Fruit fly (Drosophila melanogaster) S2 (cell line): ENCODE data around the gene Cad96Ca.

Source experiments
- CG8478 ChIP-seq: fragments of >200 bp; optimal IDR thresholded peaks from 2 replicates; lab custom pipeline; 2018
- CTCF ChIP-seq, 2 experiments: fragments of >200 bp; optimal IDR thresholded peaks; 2 replicates each; lab custom pipeline; 2018

DNA sequence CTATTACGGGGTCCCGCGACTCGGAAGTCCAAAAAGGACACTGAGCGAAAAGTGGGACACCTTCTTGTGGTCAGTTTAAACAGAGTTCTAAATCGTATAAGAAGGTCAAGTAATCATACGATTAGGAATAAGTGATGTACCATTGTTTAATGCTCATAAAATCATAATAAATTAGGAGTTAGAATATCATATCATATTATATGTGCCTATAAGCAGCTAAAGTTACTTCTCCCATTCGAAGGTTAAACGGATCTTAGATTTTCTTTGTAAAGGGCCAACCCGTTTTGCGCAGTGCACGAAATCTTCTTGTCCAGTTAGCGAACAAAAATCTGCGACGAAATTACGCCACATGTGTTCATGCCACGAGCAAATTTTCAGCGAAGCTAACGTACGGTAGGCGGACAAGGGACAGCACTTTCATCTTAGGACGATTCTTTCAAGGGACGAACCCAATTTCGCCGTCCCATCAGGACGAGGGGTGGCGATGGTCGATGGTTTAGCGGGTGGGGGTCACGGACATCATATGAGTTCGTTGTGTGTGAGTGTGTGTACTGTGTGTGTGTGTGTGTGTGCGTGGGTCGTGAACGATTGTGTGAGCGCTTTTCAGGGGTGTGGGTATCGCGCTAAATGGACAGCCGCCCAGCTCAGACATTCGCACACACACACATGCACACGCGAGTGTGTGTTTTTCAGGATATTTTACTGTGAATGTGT is 39.7 kb downstream of the Cad96Ca start:
- TF ChIP-seq CG8478 (no peak), CTCF (optimal IDR thresholded peaks at IDR 0.05; lab: Kevin White, UChicago) (no peak)
